Fruit fly (Drosophila melanogaster) whole organism, embryonic: ENCODE results near the gene Ten-m.

Source experiments
- Asciz ChIP-seq: fragments of 200-800 bp; sonication (Bioruptor generic); optimal IDR thresholded peaks from 2 replicates; lab custom pipeline; 2017; ENCODE audit warnings: missing biosample characterization, mild to moderate bottlenecking, missing genetic modification characterization, missing genetic modification reagents
- B-H1 ChIP-seq: fragments of 200-800 bp; sonication (Bioruptor generic); IDR thresholded peaks from 3 replicates; pipeline ENCODE4 v1.3.6; 2022; ENCODE audit warnings: missing biosample characterization, missing genetic modification characterization
- Bdp1 ChIP-seq: fragments of 200-800 bp; sonication (Bioruptor generic); optimal IDR thresholded peaks from 3 replicates; lab custom pipeline; 2016; ENCODE audit warnings: missing biosample characterization, missing genetic modification characterization
- CG10654 ChIP-seq: fragments of 200-800 bp; sonication (Bioruptor generic); optimal IDR thresholded peaks from 2 replicates; lab custom pipeline; 2016; ENCODE audit warnings: missing biosample characterization, missing genetic modification characterization
- CG11085 ChIP-seq: fragments of 200-800 bp; sonication (Bioruptor generic); IDR thresholded peaks from 2 replicates; pipeline ENCODE4 v1.3.6; 2022; ENCODE audit warnings: missing biosample characterization, missing genetic modification characterization
- CG12391 ChIP-seq: fragments of 200-800 bp; sonication (Bioruptor generic); optimal IDR thresholded peaks from 3 replicates; lab custom pipeline; 2018; ENCODE audit warnings: missing biosample characterization, mild to moderate bottlenecking, missing genetic modification characterization, moderate library complexity
- CG12659 ChIP-seq: fragments of 200-800 bp; sonication (Bioruptor generic); optimal IDR thresholded peaks from 3 replicates; lab custom pipeline; 2017; ENCODE audit warnings: mild to moderate bottlenecking, missing biosample characterization, missing genetic modification reagents, missing genetic modification characterization
- CG1529 ChIP-seq: fragments of 200-800 bp; sonication (Bioruptor generic); optimal IDR thresholded peaks from 3 replicates; lab custom pipeline; 2018; ENCODE audit warnings: missing biosample characterization, missing genetic modification characterization
- CG15514 ChIP-seq: fragments of 200-800 bp; sonication (Bioruptor generic); optimal IDR thresholded peaks from 3 replicates; lab custom pipeline; 2017; ENCODE audit warnings: missing biosample characterization, missing genetic modification characterization, mild to moderate bottlenecking, moderate library complexity, missing genetic modification reagents
- CG17186 ChIP-seq: fragments of 200-800 bp; sonication (Bioruptor generic); optimal IDR thresholded peaks from 3 replicates; lab custom pipeline; 2017; ENCODE audit warnings: missing biosample characterization, missing genetic modification reagents, missing genetic modification characterization
- CG17385 ChIP-seq: fragments of 200-800 bp; sonication (Bioruptor generic); optimal IDR thresholded peaks from 3 replicates; lab custom pipeline; 2018; ENCODE audit warnings: missing biosample characterization, mild to moderate bottlenecking, missing genetic modification characterization
- CG18262 ChIP-seq: fragments of 200-800 bp; optimal IDR thresholded peaks from 3 replicates; lab custom pipeline; 2019; ENCODE audit warnings: missing biosample characterization, mild to moderate bottlenecking, missing genetic modification characterization, moderate library complexity
- CG2129 ChIP-seq: fragments of 200-800 bp; sonication (Bioruptor generic); IDR thresholded peaks from 2 replicates; pipeline ENCODE4 v1.3.6; 2022; ENCODE audit warnings: missing biosample characterization, missing genetic modification characterization; ENCODE audit not compliant: partially characterized antibody
- CG30403 ChIP-seq: fragments of 200-800 bp; sonication (Bioruptor generic); optimal IDR thresholded peaks from 3 replicates; lab custom pipeline; 2016; ENCODE audit warnings: missing biosample characterization, missing genetic modification characterization
- CG30431 ChIP-seq: fragments of 200-800 bp; sonication (Bioruptor generic); optimal IDR thresholded peaks from 2 replicates; lab custom pipeline; 2017; ENCODE audit warnings: missing biosample characterization, missing genetic modification characterization
- CG31365 ChIP-seq: fragments of 200-800 bp; sonication (Bioruptor generic); optimal IDR thresholded peaks from 2 replicates; lab custom pipeline; 2018; ENCODE audit warnings: missing biosample characterization, mild to moderate bottlenecking, missing genetic modification characterization
- CG3995 ChIP-seq: fragments of 200-800 bp; sonication (Bioruptor generic); optimal IDR thresholded peaks from 3 replicates; lab custom pipeline; 2016; ENCODE audit warnings: missing biosample characterization, missing genetic modification characterization
- CG6791 ChIP-seq: fragments of 200-800 bp; sonication (Bioruptor generic); IDR thresholded peaks from 3 replicates; pipeline ENCODE4 v1.3.6; 2022; ENCODE audit warnings: missing biosample characterization, missing genetic modification characterization; ENCODE audit not compliant: partially characterized antibody
- Dip2 ChIP-seq: fragments of 200-800 bp; sonication (Bioruptor generic); IDR thresholded peaks from 2 replicates; pipeline ENCODE4 v1.3.6; 2022; ENCODE audit warnings: missing biosample characterization, missing genetic modification characterization
- Dip3 ChIP-seq: fragments of 200-800 bp; sonication (Bioruptor generic); optimal IDR thresholded peaks from 3 replicates; lab custom pipeline; 2016; ENCODE audit warnings: missing biosample characterization, missing genetic modification characterization
- Fer2 ChIP-seq: fragments of 200-800 bp; sonication (Bioruptor generic); optimal IDR thresholded peaks from 2 replicates; lab custom pipeline; 2018; ENCODE audit warnings: missing biosample characterization, mild to moderate bottlenecking, missing genetic modification characterization, moderate library complexity
- Gug ChIP-seq: fragments of 200-800 bp; sonication (Bioruptor generic); IDR thresholded peaks from 4 replicates; pipeline ENCODE4 v1.3.6; 2022; ENCODE audit warnings: missing biosample characterization, missing genetic modification characterization
- Hr3 ChIP-seq: fragments of 200-800 bp; sonication (Bioruptor generic); optimal IDR thresholded peaks from 3 replicates; lab custom pipeline; 2016; ENCODE audit warnings: missing biosample characterization, missing genetic modification characterization
- Hr78 ChIP-seq, 2 experiments: fragments of 200-800 bp in 1 of 2; fragments of >200 bp in 1 of 2; sonication (Bioruptor generic) in 1 of 2; optimal IDR thresholded peaks; 2 replicates each; lab custom pipeline; 2017 to 2019; ENCODE audit warnings: missing biosample characterization in 2 of 2, missing genetic modification characterization in 2 of 2, mild to moderate bottlenecking in 1 of 2, moderate library complexity in 1 of 2
- Lhr ChIP-seq: fragments of 200-800 bp; sonication (Bioruptor generic); optimal IDR thresholded peaks from 3 replicates; lab custom pipeline; 2017; ENCODE audit warnings: mild to moderate bottlenecking, missing biosample characterization, missing genetic modification reagents, missing genetic modification characterization
- MBD-R2 ChIP-seq: fragments of 200-800 bp; sonication (Bioruptor generic); IDR thresholded peaks from 2 replicates; pipeline ENCODE4 v1.3.6; 2022; ENCODE audit warnings: missing biosample characterization, missing genetic modification characterization
- Mrtf ChIP-seq: fragments of 200-800 bp; sonication (Bioruptor generic); IDR thresholded peaks from 3 replicates; pipeline ENCODE4 v1.3.6; 2022; ENCODE audit warnings: missing biosample characterization, missing genetic modification characterization
- Sry-β ChIP-seq: fragments of 200-800 bp; sonication (Bioruptor generic); optimal IDR thresholded peaks from 2 replicates; lab custom pipeline; 2018; ENCODE audit warnings: missing biosample characterization, mild to moderate bottlenecking, missing genetic modification characterization, moderate library complexity
- Xrp1 ChIP-seq: fragments of 200-800 bp; sonication (Bioruptor generic); IDR thresholded peaks from 2 replicates; pipeline ENCODE4 v1.3.6; 2022; ENCODE audit warnings: missing biosample characterization, missing genetic modification characterization
- ato ChIP-seq: fragments of 200-800 bp; sonication (Bioruptor generic); IDR thresholded peaks from 2 replicates; pipeline ENCODE4 v1.3.6; 2022; ENCODE audit warnings: missing biosample characterization, missing genetic modification characterization; ENCODE audit not compliant: partially characterized antibody
- bbx ChIP-seq: fragments of 200-800 bp; sonication (Bioruptor generic); IDR thresholded peaks from 2 replicates; pipeline ENCODE4 v1.3.6; 2022; ENCODE audit warnings: missing biosample characterization, missing genetic modification characterization; ENCODE audit not compliant: partially characterized antibody
- ci ChIP-seq: fragments of 200-800 bp; sonication (Bioruptor generic); IDR thresholded peaks from 3 replicates; pipeline ENCODE4 v1.3.6; 2022; ENCODE audit warnings: missing biosample characterization, missing genetic modification characterization
- disco-r ChIP-seq: fragments of 200-800 bp; sonication (Bioruptor generic); optimal IDR thresholded peaks from 2 replicates; lab custom pipeline; 2016; ENCODE audit warnings: missing biosample characterization, missing genetic modification characterization
- ems ChIP-seq: fragments of 200-800 bp; sonication (Bioruptor generic); optimal IDR thresholded peaks from 3 replicates; lab custom pipeline; 2016; ENCODE audit warnings: missing biosample characterization, missing genetic modification characterization
- fd3F ChIP-seq: fragments of 200-800 bp; sonication (Bioruptor generic); optimal IDR thresholded peaks from 2 replicates; lab custom pipeline; 2018; ENCODE audit warnings: missing biosample characterization, mild to moderate bottlenecking, missing genetic modification characterization, moderate library complexity
- fu2 ChIP-seq: fragments of 200-800 bp; sonication (Bioruptor generic); optimal IDR thresholded peaks from 2 replicates; lab custom pipeline; 2016; ENCODE audit warnings: missing biosample characterization, missing genetic modification characterization
- hb ChIP-seq: fragments of 200-800 bp; sonication (Bioruptor generic); IDR thresholded peaks from 3 replicates; pipeline ENCODE4 v1.3.6; 2022; ENCODE audit warnings: missing biosample characterization, missing genetic modification characterization; ENCODE audit not compliant: partially characterized antibody
- knrl ChIP-seq: fragments of 200-800 bp; sonication (Bioruptor generic); IDR thresholded peaks from 3 replicates; pipeline ENCODE4 v1.3.6; 2022; ENCODE audit warnings: missing biosample characterization, missing genetic modification characterization; ENCODE audit not compliant: partially characterized antibody
- p53 ChIP-seq: fragments of 200-800 bp; sonication (Bioruptor generic); optimal IDR thresholded peaks from 2 replicates; lab custom pipeline; 2016; ENCODE audit warnings: missing biosample characterization, missing genetic modification characterization
- peb ChIP-seq: fragments of 200-800 bp; sonication (Bioruptor generic); IDR thresholded peaks from 2 replicates; pipeline ENCODE4 v1.3.6; 2022; ENCODE audit warnings: missing biosample characterization, missing genetic modification characterization
- phol ChIP-seq: fragments of 200-800 bp; sonication (Bioruptor generic); optimal IDR thresholded peaks from 3 replicates; lab custom pipeline; 2018; ENCODE audit warnings: missing biosample characterization, mild to moderate bottlenecking, missing genetic modification characterization, moderate library complexity
- psq ChIP-seq: fragments of 200-800 bp; sonication (Bioruptor generic); optimal IDR thresholded peaks from 2 replicates; lab custom pipeline; 2017; ENCODE audit warnings: missing biosample characterization, missing genetic modification characterization
- pzg ChIP-seq: fragments of 200-800 bp; sonication (Bioruptor generic); optimal IDR thresholded peaks from 3 replicates; lab custom pipeline; 2018; ENCODE audit warnings: missing biosample characterization, mild to moderate bottlenecking, missing genetic modification characterization, moderate library complexity
- rib ChIP-seq: fragments of 200-800 bp; sonication (Bioruptor generic); IDR thresholded peaks from 2 replicates; pipeline ENCODE4 v1.3.6; 2022; ENCODE audit warnings: missing biosample characterization, missing genetic modification characterization
- run ChIP-seq: fragments of 200-800 bp; sonication (Bioruptor generic); optimal IDR thresholded peaks from 3 replicates; lab custom pipeline; 2018; ENCODE audit warnings: missing biosample characterization, mild to moderate bottlenecking, missing genetic modification characterization
- slp2 ChIP-seq: fragments of 200-800 bp; sonication (Bioruptor generic); optimal IDR thresholded peaks from 2 replicates; lab custom pipeline; 2016; ENCODE audit warnings: missing biosample characterization, missing genetic modification characterization
- trh ChIP-seq: fragments of 200-800 bp; sonication (Bioruptor generic); optimal IDR thresholded peaks from 2 replicates; lab custom pipeline; 2016; ENCODE audit warnings: missing biosample characterization, missing genetic modification characterization
- wek ChIP-seq: fragments of 200-800 bp; sonication (Bioruptor generic); optimal IDR thresholded peaks from 3 replicates; lab custom pipeline; 2018; ENCODE audit warnings: missing biosample characterization, mild to moderate bottlenecking, missing genetic modification characterization, moderate library complexity

Ten-m gene

DNA sequence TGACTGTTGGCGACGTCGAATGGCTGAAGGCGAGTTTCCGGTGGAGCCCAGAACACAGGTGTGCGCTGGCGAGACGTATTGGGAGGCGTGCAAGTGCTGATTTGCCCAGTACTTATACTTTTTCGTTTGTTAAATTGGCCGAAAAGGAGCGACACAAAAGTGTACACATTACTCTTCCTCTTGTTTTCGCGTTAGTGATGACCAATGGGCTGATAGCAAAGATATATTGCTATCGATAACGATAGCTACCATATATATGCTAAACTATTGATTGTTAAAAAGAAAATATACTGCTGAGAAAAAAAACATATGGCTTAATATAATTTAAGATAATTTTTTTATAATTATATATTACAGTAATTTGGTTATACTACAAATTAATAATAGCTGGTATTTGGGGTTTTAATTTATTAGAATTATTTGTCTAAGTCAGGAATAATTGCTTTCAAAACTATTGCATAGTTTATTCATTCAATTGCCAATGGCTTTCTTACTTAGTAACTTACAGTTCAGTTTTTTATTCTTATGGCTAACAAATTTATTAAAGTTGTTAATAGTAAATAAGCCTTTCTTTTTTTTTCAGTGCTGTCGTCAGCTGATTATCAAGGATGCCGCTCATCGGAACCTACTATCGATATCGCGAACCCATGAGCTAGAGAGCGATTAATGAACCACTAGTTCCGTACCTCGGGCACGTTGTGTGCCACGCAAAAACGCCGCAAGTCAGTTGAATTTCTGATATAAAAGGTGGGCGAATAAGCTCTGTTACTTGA lies 119.5 kb downstream of the Ten-m start, which contains the start of the genes Hem and IleRS (continued):
- peak; percentile 74 for TF ChIP-seq CG1529 (GFP tag; lab: Kevin White, UChicago)
- peak; percentile 93 for TF ChIP-seq CG10654 (GFP tag; lab: Kevin White, UChicago)
- peak; percentile 94 for TF ChIP-seq Hr3 (GFP tag; lab: Kevin White, UChicago)
- TF ChIP-seq MBD-R2 (GFP tag; lab: Robert Waterston, UW) = peak; percentile 80
- peak; percentile 84 for TF ChIP-seq CG6791 (GFP tag; lab: Robert Waterston, UW)
- peak; percentile 98 for TF ChIP-seq CG12391 (tag; lab: Kevin White, UChicago)
- TF ChIP-seq rib (GFP tag; lab: Robert Waterston, UW) = peak; percentile 74; the same call in 1 of the 2 replicates
- TF ChIP-seq CG3995 (GFP tag; lab: Kevin White, UChicago) = peak; percentile 49
- TF ChIP-seq CG17186 (GFP tag; lab: Kevin White, UChicago) = peak; percentile 66
- TF ChIP-seq ato = peak; percentile 78
- TF ChIP-seq Dip2 = no peak
- TF ChIP-seq ems = peak; percentile 62
- TF ChIP-seq Hr78 (GFP tag; optimal IDR thresholded peaks at IDR 0.05; lab: Kevin White, UChicago) = no peak
- TF ChIP-seq phol = peak; percentile 95
- peak; percentile 85 for TF ChIP-seq bbx (GFP tag; lab: Robert Waterston, UW)
- TF ChIP-seq peb (GFP tag; lab: Robert Waterston, UW) = peak; percentile 77
- peak; percentile 56 for TF ChIP-seq Sry-β (GFP tag; lab: Kevin White, UChicago)
- peak; percentile 52 for TF ChIP-seq pzg (GFP tag; lab: Kevin White, UChicago)
- peak; percentile 72 for TF ChIP-seq disco-r (GFP tag; lab: Kevin White, UChicago)
- TF ChIP-seq CG11085 = peak; percentile 85
- TF ChIP-seq CG30403 (GFP tag; lab: Kevin White, UChicago) = peak; percentile 96
- peak; percentile 83 for TF ChIP-seq psq (GFP tag; lab: Kevin White, UChicago)
- no peak for TF ChIP-seq wek (GFP tag; lab: Kevin White, UChicago)
- peak; percentile 15 for TF ChIP-seq CG31365
- peak; percentile 79 for TF ChIP-seq Mrtf
- peak; percentile 90 for TF ChIP-seq fd3F (GFP tag; lab: Kevin White, UChicago)
- peak; percentile 78 for TF ChIP-seq run
- TF ChIP-seq trh (GFP tag; lab: Kevin White, UChicago) = peak; percentile 88
- peak; percentile 57 for TF ChIP-seq p53 (GFP tag; lab: Kevin White, UChicago)
- peak; percentile 95 for TF ChIP-seq CG12659 (GFP tag; lab: Kevin White, UChicago)
- TF ChIP-seq CG2129 (GFP tag; lab: Robert Waterston, UW) = no peak; the same call in 1 of the 2 replicates
- peak; percentile 83 for TF ChIP-seq Dip3 (GFP tag; lab: Kevin White, UChicago)
- peak; percentile 79 for TF ChIP-seq CG30431 (GFP tag; lab: Kevin White, UChicago)
- TF ChIP-seq Bdp1 = peak; percentile 60
- peak; percentile 95 for TF ChIP-seq CG18262 (tag; lab: Kevin White, UChicago)
- TF ChIP-seq CG17385 (GFP tag; lab: Kevin White, UChicago) = peak; percentile 89
- TF ChIP-seq knrl = peak; percentile 72
- peak; percentile 90 for TF ChIP-seq Fer2 (tag; lab: Kevin White, UChicago)
- peak; percentile 95 for TF ChIP-seq ci
- TF ChIP-seq CG15514 (GFP tag; lab: Kevin White, UChicago) = peak; percentile 99
- peak; percentile 95 for TF ChIP-seq Xrp1 (GFP tag; lab: Robert Waterston, UW)
- peak; percentile 87 for TF ChIP-seq Lhr (GFP tag; lab: Kevin White, UChicago)
- peak; percentile 87 for TF ChIP-seq Asciz
- TF ChIP-seq B-H1 (GFP tag; lab: Robert Waterston, UW) = peak; percentile 87
- peak; percentile 79 for TF ChIP-seq slp2 (GFP tag; lab: Kevin White, UChicago)
- peak; percentile 73 for TF ChIP-seq fu2 (GFP tag; lab: Kevin White, UChicago)
- peak; percentile 75 for TF ChIP-seq Gug (GFP tag; lab: Robert Waterston, UW)
- peak; percentile 62; the same call in 2 of the 3 replicates for TF ChIP-seq hb (GFP tag; lab: Robert Waterston, UW)
